Worm (Caenorhabditis elegans) whole organism, late embryonic: ENCODE measurements around the gene phf-33.

Source experiments
- C38D4.7 ChIP-seq: fragments of 200-800 bp; sonication (Bioruptor generic); optimal IDR thresholded peaks from 2 replicates; lab custom pipeline; 2018; ENCODE audit warnings: mild to moderate bottlenecking, missing genetic modification characterization, moderate library complexity, missing compliant biosample characterization
- ceh-19 ChIP-seq: fragments of 200-800 bp; sonication (Bioruptor generic); optimal IDR thresholded peaks from 2 replicates; lab custom pipeline; 2018; ENCODE audit warnings: mild to moderate bottlenecking, missing genetic modification characterization, missing compliant biosample characterization
- ceh-2 ChIP-seq: sonication (generic microtip); optimal IDR thresholded peaks from 2 replicates; lab custom pipeline; 2016; ENCODE audit warnings: missing genotype, missing genetic modification characterization, missing compliant biosample characterization
- ceh-31 ChIP-seq: sonication (generic microtip); optimal IDR thresholded peaks from 2 replicates; lab custom pipeline; 2016; ENCODE audit warnings: missing genetic modification characterization, missing compliant biosample characterization
- ceh-45 ChIP-seq: fragments of 200-800 bp; sonication (Bioruptor generic); IDR thresholded peaks from 2 replicates; pipeline ENCODE4 v1.3.6; 2022; ENCODE audit warnings: missing genetic modification reagents, missing genetic modification characterization, missing compliant biosample characterization
- ceh-48 ChIP-seq: sonication (generic microtip); optimal IDR thresholded peaks from 2 replicates; lab custom pipeline; 2016; ENCODE audit warnings: missing genetic modification characterization, inconsistent platforms, missing compliant biosample characterization
- ceh-6 ChIP-seq: fragments of 200-800 bp; sonication (Bioruptor generic); optimal IDR thresholded peaks from 2 replicates; lab custom pipeline; 2018; ENCODE audit warnings: mild to moderate bottlenecking, missing genetic modification characterization, missing compliant biosample characterization
- dmd-4 ChIP-seq: sonication (generic microtip); optimal IDR thresholded peaks from 2 replicates; lab custom pipeline; 2016; ENCODE audit warnings: borderline replicate concordance, missing genetic modification characterization, missing compliant biosample characterization
- elt-2 ChIP-seq: sonication (generic microtip); optimal IDR thresholded peaks from 2 replicates; lab custom pipeline; 2016; ENCODE audit warnings: missing genetic modification reagents, missing genetic modification characterization, missing compliant biosample characterization
- eyg-1 ChIP-seq: sonication (generic microtip); optimal IDR thresholded peaks from 2 replicates; lab custom pipeline; 2016; ENCODE audit warnings: missing genotype, missing genetic modification characterization, missing compliant biosample characterization
- fkh-10 ChIP-seq: fragments of 150-350 bp; optimal IDR thresholded peaks from 2 replicates; lab custom pipeline; 2014; ENCODE audit warnings: missing biosample characterization, missing genetic modification reagents, missing genetic modification characterization
- hlh-13 ChIP-seq: fragments of 200-800 bp; sonication (Bioruptor generic); optimal IDR thresholded peaks from 2 replicates; lab custom pipeline; 2018; ENCODE audit warnings: mild to moderate bottlenecking, missing genetic modification characterization, missing compliant biosample characterization
- hlh-15 ChIP-seq: sonication (generic microtip); optimal IDR thresholded peaks from 2 replicates; lab custom pipeline; 2016; ENCODE audit warnings: missing genetic modification characterization, missing compliant biosample characterization
- hlh-8 ChIP-seq: sonication (generic microtip); optimal IDR thresholded peaks from 2 replicates; lab custom pipeline; 2016; ENCODE audit warnings: missing genotype, missing genetic modification characterization, missing compliant biosample characterization
- madf-2 ChIP-seq: sonication (generic microtip); optimal IDR thresholded peaks from 2 replicates; lab custom pipeline; 2017; ENCODE audit warnings: missing genetic modification characterization, missing compliant biosample characterization
- nfya-1 ChIP-seq: sonication (generic microtip); optimal IDR thresholded peaks from 2 replicates; lab custom pipeline; 2017; ENCODE audit warnings: missing genetic modification characterization, mild to moderate bottlenecking, missing compliant biosample characterization, antibody characterized with exemption, moderate library complexity
- pat-9 ChIP-seq: fragments of 200-800 bp; sonication (Bioruptor generic); optimal IDR thresholded peaks from 2 replicates; lab custom pipeline; 2018; ENCODE audit warnings: mild to moderate bottlenecking, missing genetic modification characterization, moderate library complexity, missing compliant biosample characterization
- pha-4 ChIP-seq: fragments of 150-350 bp; optimal IDR thresholded peaks from 2 replicates; lab custom pipeline; 2018; ENCODE audit warnings: missing biosample characterization, missing genetic modification reagents, missing genetic modification characterization
- sox-2 ChIP-seq: fragments of 200-800 bp; sonication (Bioruptor generic); IDR thresholded peaks from 2 replicates; pipeline ENCODE4 v1.3.6; 2022; ENCODE audit warnings: missing genetic modification reagents, missing genetic modification characterization, missing compliant biosample characterization
- syd-9 ChIP-seq: sonication (generic microtip); optimal IDR thresholded peaks from 2 replicates; lab custom pipeline; 2016; ENCODE audit warnings: mild to moderate bottlenecking, missing genetic modification characterization, moderate library complexity, missing compliant biosample characterization
- tbx-2 ChIP-seq: sonication (generic microtip); optimal IDR thresholded peaks from 2 replicates; lab custom pipeline; 2016; ENCODE audit warnings: missing genetic modification characterization, missing compliant biosample characterization

Gene phf-33

DNA sequence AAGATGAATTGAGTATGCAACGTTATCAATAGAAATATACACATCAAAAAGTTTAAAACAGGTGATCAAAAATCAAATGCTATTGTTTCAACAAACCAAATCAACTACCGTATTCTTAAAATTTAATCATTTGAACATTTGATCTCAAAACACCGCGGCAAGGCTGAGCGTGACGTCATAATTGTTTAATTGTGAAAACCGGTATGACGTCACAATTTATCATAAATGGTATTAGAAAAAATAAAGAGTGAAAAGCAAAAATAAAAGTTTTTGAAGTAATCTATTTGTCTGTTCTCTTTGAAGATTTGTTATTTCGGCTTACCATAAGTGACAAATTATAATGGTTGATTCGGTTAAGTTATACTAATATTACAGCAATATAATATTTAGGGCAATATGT lies 51.0 kb downstream of the phf-33 start:
- TF ChIP-seq pat-9 (tag; lab: Kevin White, UChicago) = no peak
- no peak for TF ChIP-seq dmd-4 (tag; lab: Kevin White, UChicago)
- TF ChIP-seq C38D4.7 = no peak
- TF ChIP-seq madf-2 = no peak
- TF ChIP-seq hlh-8 (tag; lab: Kevin White, UChicago) = no peak
- no peak for TF ChIP-seq eyg-1
- TF ChIP-seq fkh-10 = no peak
- TF ChIP-seq ceh-19 = no peak
- no peak for TF ChIP-seq hlh-13 (GFP tag; lab: Kevin White, UChicago)
- no peak for TF ChIP-seq ceh-45
- no peak for TF ChIP-seq sox-2 (GFP tag; lab: Robert Waterston, UW)
- no peak for TF ChIP-seq hlh-15 (tag; lab: Kevin White, UChicago)
- TF ChIP-seq pha-4 (tag; lab: Kevin White, UChicago) = no peak
- no peak for TF ChIP-seq ceh-2

DNA sequence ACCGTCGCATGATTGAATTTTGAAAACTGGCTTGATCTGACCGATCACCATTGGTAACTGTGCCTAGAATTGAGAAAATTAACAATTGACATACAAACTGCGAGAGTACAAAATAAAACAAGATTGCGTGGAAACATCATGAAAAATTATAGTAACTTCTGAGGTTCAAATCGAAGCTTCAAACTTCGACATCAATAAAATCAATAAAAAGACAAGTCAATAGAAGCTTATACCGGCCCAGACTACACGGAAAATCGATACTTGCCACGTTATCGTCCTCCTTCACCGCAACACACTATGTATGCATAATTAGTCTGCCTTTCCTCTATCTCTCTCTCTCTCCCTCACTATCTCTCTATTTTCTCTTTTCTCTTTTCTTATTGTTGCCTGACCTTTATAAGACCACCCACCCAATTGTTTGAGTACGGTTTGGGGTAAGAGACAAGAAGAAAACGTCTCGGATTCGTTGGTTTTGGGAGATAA lies 52.1 kb downstream of the phf-33 start, which contains the start of gene skr-21:
Gene skr-21 (minus strand): TSS at position 51 of the 483 bp plus-strand sequence.
- TF ChIP-seq ceh-31 (peak; percentile 9), ceh-6 (GFP tag; lab: Kevin White, UChicago) (no peak), ceh-48 (tag; lab: Kevin White, UChicago) (peak; percentile 73), C38D4.7 (no peak), syd-9 (tag; lab: Kevin White, UChicago) (no peak), tbx-2 (peak; percentile 40), sox-2 (GFP tag; lab: Robert Waterston, UW) (peak; percentile 45), nfya-1 (peak; percentile 45), elt-2 (peak; percentile 35)
